Worm (Caenorhabditis elegans): ENCODE results near the gene dnj-14.

ce11 chrX:4759718-4760117, 48.2 kb upstream of the dnj-14 start:
- TF ChIP-seq ccch-3 (GFP tag; optimal IDR thresholded peaks at IDR 0.05) = no peak
- no peak for TF ChIP-seq ztf-3 (GFP tag; optimal IDR thresholded peaks at IDR 0.05)
- TF ChIP-seq lir-1 (GFP tag; conservative IDR thresholded peaks at IDR 0.05) = no peak
- no peak for TF ChIP-seq nhr-179 (tag; optimal IDR thresholded peaks at IDR 0.05)

Data from whole organism, young adult.